Fruit fly (Drosophila melanogaster): ENCODE measurements around the gene lush.

The lush gene

DNA sequence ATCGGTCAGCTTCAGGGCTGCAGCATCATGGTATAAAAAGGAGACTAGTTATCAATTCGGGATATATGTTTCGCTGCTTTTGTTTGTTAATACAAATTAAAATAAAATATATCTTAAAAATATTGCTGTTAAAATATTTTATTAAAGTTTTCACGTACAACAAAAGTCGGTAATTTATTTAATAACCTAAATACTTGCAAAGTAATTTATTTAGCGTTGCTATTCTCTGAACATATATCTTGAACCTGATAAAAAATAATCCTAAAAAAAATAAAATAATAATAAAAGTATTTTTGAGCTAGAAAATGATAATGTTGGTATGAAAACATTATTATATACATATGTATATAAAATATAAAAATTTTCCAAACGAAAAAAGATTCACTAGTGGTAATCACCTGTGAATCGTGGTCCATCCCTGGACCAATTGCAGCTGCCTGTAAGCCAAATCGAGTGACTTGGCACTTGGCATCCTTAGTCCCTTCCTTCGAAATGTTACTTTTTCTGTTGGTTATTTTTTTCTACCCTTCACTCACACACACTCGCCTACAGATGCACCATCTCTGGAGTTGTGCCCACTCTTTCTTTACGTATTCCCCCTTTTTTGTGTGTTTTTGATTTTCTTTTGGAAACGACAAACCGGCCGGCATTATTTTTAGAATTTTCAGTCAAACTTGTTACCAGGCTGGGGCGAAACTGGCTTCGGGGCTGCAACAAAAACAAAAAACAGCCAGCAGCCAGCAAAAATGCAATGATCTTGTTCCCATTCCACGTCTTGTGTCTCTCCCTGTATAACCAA is 48.5 kb downstream of the lush start (continued):
- no peak for TF ChIP-seq Six4 (GFP tag; optimal IDR thresholded peaks at IDR 0.05)
- TF ChIP-seq pnt (GFP tag; optimal IDR thresholded peaks at IDR 0.05) = no peak
- TF ChIP-seq dmrt11E (tag; optimal IDR thresholded peaks at IDR 0.05) = peak; percentile 88
- no peak for TF ChIP-seq ftz-f1 (GFP tag; optimal IDR thresholded peaks at IDR 0.05)
- TF ChIP-seq bigmax (GFP tag; optimal IDR thresholded peaks at IDR 0.05) = no peak
- TF ChIP-seq NC2β (GFP tag; optimal IDR thresholded peaks at IDR 0.05) = no peak
- TF ChIP-seq Asciz (GFP tag; optimal IDR thresholded peaks at IDR 0.05) = no peak
- peak; percentile 25 for TF ChIP-seq sd (tag; optimal IDR thresholded peaks at IDR 0.05)
- peak; percentile 51 for TF ChIP-seq CG10267 (tag; optimal IDR thresholded peaks at IDR 0.05)
- no peak for TF ChIP-seq bab2 (GFP tag; optimal IDR thresholded peaks at IDR 0.05)
- no peak for TF ChIP-seq CG12942 (GFP tag; optimal IDR thresholded peaks at IDR 0.05)
- TF ChIP-seq br (optimal IDR thresholded peaks at IDR 0.05) = no peak
- no peak for TF ChIP-seq otp (GFP tag; IDR thresholded peaks at IDR 0.05)
- TF ChIP-seq caup (GFP tag; optimal IDR thresholded peaks at IDR 0.05; ENCODE audit: severe bottlenecking) = no peak
- TF ChIP-seq tap (tag; optimal IDR thresholded peaks at IDR 0.05) = no peak
- peak; percentile 66 for TF ChIP-seq CG9727 (GFP tag; optimal IDR thresholded peaks at IDR 0.05)
- no peak for TF ChIP-seq CG1024 (GFP tag; IDR thresholded peaks at IDR 0.05)
- peak; percentile 65 for TF ChIP-seq CG2712 (tag; optimal IDR thresholded peaks at IDR 0.05)
- TF ChIP-seq CoRest (tag; optimal IDR thresholded peaks at IDR 0.05) = peak; percentile 50
- TF ChIP-seq Med (GFP tag) = no peak
- TF ChIP-seq gem (tag; optimal IDR thresholded peaks at IDR 0.05) = peak; percentile 64
- TF ChIP-seq Dfd (GFP tag; optimal IDR thresholded peaks at IDR 0.05) = no peak
- TF ChIP-seq lov (optimal IDR thresholded peaks at IDR 0.05) = no peak
- no peak for TF ChIP-seq lov (GFP tag; IDR thresholded peaks at IDR 0.05)
- no peak for TF ChIP-seq CG7987 (GFP tag; optimal IDR thresholded peaks at IDR 0.05)
- TF ChIP-seq CG13424 (tag; optimal IDR thresholded peaks at IDR 0.05) = peak; percentile 11
- no peak for TF ChIP-seq CG12155 (GFP tag; optimal IDR thresholded peaks at IDR 0.05)
- TF ChIP-seq CG17829 (tag; optimal IDR thresholded peaks at IDR 0.05) = peak; percentile 64
- no peak for TF ChIP-seq tx (GFP tag; optimal IDR thresholded peaks at IDR 0.05)
- no peak for TF ChIP-seq CG15073 (GFP tag; optimal IDR thresholded peaks at IDR 0.05)
- TF ChIP-seq Opbp (GFP tag; IDR thresholded peaks at IDR 0.05; ENCODE audit: partially characterized antibody) = no peak
- peak; percentile 24 for TF ChIP-seq CG16815 (GFP tag; optimal IDR thresholded peaks at IDR 0.05)
- no peak for TF ChIP-seq CG34422 (GFP tag; IDR thresholded peaks at IDR 0.05)
- peak; percentile 29 for TF ChIP-seq CG15601 (tag; optimal IDR thresholded peaks at IDR 0.05)
- TF ChIP-seq CG13624 (GFP tag; optimal IDR thresholded peaks at IDR 0.05) = no peak
- peak; percentile 82 for TF ChIP-seq CG18262 (tag; optimal IDR thresholded peaks at IDR 0.05)
- no peak for TF ChIP-seq E2f1 (GFP tag; IDR thresholded peaks at IDR 0.05)

DNA sequence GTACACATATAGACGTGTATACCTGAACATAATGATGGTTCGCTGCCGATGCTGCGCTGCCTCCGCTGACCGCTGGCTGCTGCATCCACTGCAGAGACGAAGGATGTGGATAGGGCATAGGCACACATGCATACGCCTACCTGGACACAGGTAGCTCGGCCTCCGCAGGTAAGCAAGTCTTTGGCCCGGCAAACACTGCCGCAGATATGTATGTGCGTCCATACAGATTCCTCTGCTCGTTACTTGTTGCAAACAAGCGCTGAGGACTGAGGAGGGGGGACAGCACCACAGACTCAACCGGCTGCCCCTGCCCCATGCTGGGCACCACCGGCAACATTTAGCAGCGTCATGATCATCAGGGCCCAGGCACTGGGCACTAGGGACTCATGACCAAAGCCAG is 49.2 kb downstream of the lush start:
- peak; percentile 11; the same call in 1 of the 2 replicates for TF ChIP-seq vvl (GFP tag; IDR thresholded peaks at IDR 0.05)
- TF ChIP-seq CG2116 (GFP tag; optimal IDR thresholded peaks at IDR 0.05) = no peak
- TF ChIP-seq zen2 (GFP tag; IDR thresholded peaks at IDR 0.05; ENCODE audit: partially characterized antibody) = no peak
- no peak for TF ChIP-seq Gsc (GFP tag; IDR thresholded peaks at IDR 0.05)
- no peak for TF ChIP-seq Ptx1 (GFP tag; IDR thresholded peaks at IDR 0.05)
- no peak for TF ChIP-seq ac (GFP tag; optimal IDR thresholded peaks at IDR 0.05)
- peak; percentile 42 for TF ChIP-seq Lpt (GFP tag; optimal IDR thresholded peaks at IDR 0.05)
- TF ChIP-seq nerfin-1 (tag; optimal IDR thresholded peaks at IDR 0.05) = no peak
- TF ChIP-seq ken (GFP tag; IDR thresholded peaks at IDR 0.05) = no peak
- TF ChIP-seq ara (GFP tag; IDR thresholded peaks at IDR 0.05) = peak; percentile 28; the same call in 1 of the 2 replicates
- TF ChIP-seq CG2120 (GFP tag; optimal IDR thresholded peaks at IDR 0.05) = no peak
- TF ChIP-seq Dref (GFP tag; IDR thresholded peaks at IDR 0.05) = no peak
- TF ChIP-seq zfh2 (GFP tag; optimal IDR thresholded peaks at IDR 0.05) = no peak
- TF ChIP-seq toy (GFP tag; IDR thresholded peaks at IDR 0.05) = no peak
- TF ChIP-seq CG15269 (tag; optimal IDR thresholded peaks at IDR 0.05) = no peak
- no peak for TF ChIP-seq CG7357 (GFP tag; IDR thresholded peaks at IDR 0.05)
